Fruit fly (Drosophila melanogaster): ENCODE data around the gene CG31467.

dm6 chr3R:10687312-10687711, 19.4 kb downstream of the CG31467 start:
- no peak for TF ChIP-seq pan (optimal IDR thresholded peaks at IDR 0.05)
- TF ChIP-seq foxo (GFP tag; optimal IDR thresholded peaks at IDR 0.05), result no peak
